Fruit fly (Drosophila melanogaster): Measurements from ENCODE around the gene Rev1.
A peak's percentile ranks its signal among the peaks of the same experiment; 100 is the strongest.

The Rev1 gene

DNA sequence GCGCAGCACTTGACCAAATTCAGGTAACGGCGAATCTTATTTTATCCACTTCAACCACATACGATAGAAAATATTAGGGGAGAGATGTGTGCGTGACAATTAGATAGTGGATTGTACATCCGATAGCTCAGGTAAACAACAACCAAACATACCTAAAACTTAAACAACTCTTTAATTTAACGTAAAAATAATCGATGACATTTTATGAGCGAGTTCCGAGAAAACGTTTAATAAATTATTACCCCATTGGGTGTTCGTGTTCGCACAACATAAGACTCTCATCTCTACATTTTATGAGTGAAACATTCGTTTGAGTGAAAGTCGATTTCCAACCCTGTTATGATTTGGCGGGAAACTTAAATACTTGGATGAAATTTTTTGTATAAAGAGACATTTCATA, 26.1 kb downstream of the Rev1 start, which contains the start of gene CG17129 (continued):
- TF ChIP-seq otp (GFP tag; IDR thresholded peaks at IDR 0.05) (0 out of 3 replicates have a peak, but pooled peaks have one; percentile 45), CG7556 (GFP tag; optimal IDR thresholded peaks at IDR 0.05) (peak; percentile 65), CG13296 (GFP tag; optimal IDR thresholded peaks at IDR 0.05) (peak; percentile 65), CG6683 (GFP tag; optimal IDR thresholded peaks at IDR 0.05) (peak; percentile 14), GATAe (GFP tag; conservative IDR thresholded peaks at IDR 0.05) (0 out of 2 replicates have a peak, but pooled peaks have one; percentile 24), CG9932 (GFP tag; IDR thresholded peaks at IDR 0.05) (peak; percentile 84), run (tag; optimal IDR thresholded peaks at IDR 0.05) (no peak), CG3407 (GFP tag; optimal IDR thresholded peaks at IDR 0.05) (peak; percentile 37), CG8089 (GFP tag; optimal IDR thresholded peaks at IDR 0.05) (peak; percentile 75), gcm2 (GFP tag; optimal IDR thresholded peaks at IDR 0.05) (peak; percentile 43), Vsx1 (GFP tag; optimal IDR thresholded peaks at IDR 0.05) (no peak), chinmo (GFP tag; IDR thresholded peaks at IDR 0.05; ENCODE audit: partially characterized antibody) (0 out of 4 replicates have a peak, but pooled peaks have one; percentile 75), Dfd (GFP tag; optimal IDR thresholded peaks at IDR 0.05) (no peak), lmd (GFP tag; IDR thresholded peaks at IDR 0.05) (peak; percentile 73), Ptx1 (GFP tag; IDR thresholded peaks at IDR 0.05) (peak; percentile 81), bbx (GFP tag; IDR thresholded peaks at IDR 0.05; ENCODE audit: partially characterized antibody) (peak; percentile 90), CG31388 (GFP tag; optimal IDR thresholded peaks at IDR 0.05) (no peak), H15 (GFP tag; IDR thresholded peaks at IDR 0.05) (peak; percentile 75), kni (GFP tag; optimal IDR thresholded peaks at IDR 0.05) (peak; percentile 62), CG10654 (GFP tag; optimal IDR thresholded peaks at IDR 0.05) (peak; percentile 66), CG7786 (GFP tag; optimal IDR thresholded peaks at IDR 0.05) (peak; percentile 73), Hr51 (GFP tag; optimal IDR thresholded peaks at IDR 0.05) (peak; percentile 50 to 61), Mrtf (GFP tag; IDR thresholded peaks at IDR 0.05) (peak; percentile 53; the same call in 2 of the 3 replicates), CG7357 (GFP tag; IDR thresholded peaks at IDR 0.05) (0 out of 3 replicates have a peak, but pooled peaks have one; percentile 41), Med (GFP tag) (peak; percentile 97), CG10267 (tag; optimal IDR thresholded peaks at IDR 0.05) (peak; percentile 89), CG5180 (GFP tag; optimal IDR thresholded peaks at IDR 0.05) (no peak), Rx (GFP tag; IDR thresholded peaks at IDR 0.05) (peak; percentile 53), sug (tag; optimal IDR thresholded peaks at IDR 0.05) (no peak), Spps (tag; optimal IDR thresholded peaks at IDR 0.05) (peak; percentile 59), CG4360 (GFP tag; IDR thresholded peaks at IDR 0.05) (no peak), dysf (GFP tag; IDR thresholded peaks at IDR 0.05) (peak; percentile 72), pum (GFP tag; optimal IDR thresholded peaks at IDR 0.05) (peak; percentile 87), CG10147 (GFP tag; optimal IDR thresholded peaks at IDR 0.05) (peak; percentile 66), crp (GFP tag; optimal IDR thresholded peaks at IDR 0.05) (peak in 1 of 2 experiments; percentile 41), tna (GFP tag; IDR thresholded peaks at IDR 0.05; ENCODE audit: partially characterized antibody) (peak; percentile 75), CG8290 (GFP tag; optimal IDR thresholded peaks at IDR 0.05) (peak; percentile 51), CG8290 (tag; optimal IDR thresholded peaks at IDR 0.05) (no peak), Oaz (GFP tag; IDR thresholded peaks at IDR 0.05) (no peak), unpg (GFP tag; optimal IDR thresholded peaks at IDR 0.05) (peak; percentile 75), bowl (GFP tag; IDR thresholded peaks at IDR 0.05) (peak; percentile 28; the same call in 1 of the 2 replicates), lab (GFP tag; optimal IDR thresholded peaks at IDR 0.05) (peak; percentile 73), CG2120 (GFP tag; optimal IDR thresholded peaks at IDR 0.05) (peak; percentile 85), sqz (GFP tag; optimal IDR thresholded peaks at IDR 0.05) (no peak), tll (GFP tag; optimal IDR thresholded peaks at IDR 0.05) (no peak), CG42726 (GFP tag; IDR thresholded peaks at IDR 0.05; ENCODE audit: partially characterized antibody) (peak; percentile 39; the same call in 1 of the 2 replicates), Deaf1 (tag; optimal IDR thresholded peaks at IDR 0.05) (peak; percentile 45), CG15073 (GFP tag; optimal IDR thresholded peaks at IDR 0.05) (no peak), CG17802 (tag; optimal IDR thresholded peaks at IDR 0.05) (peak; percentile 31), CG5953 (GFP tag; IDR thresholded peaks at IDR 0.05) (no peak)
